Worm (Caenorhabditis elegans) whole organism, midembryonic: ENCODE measurements around the gene Y34B4A.10.

ENCODE experiments used
- T22C8.4 ChIP-seq: fragments of 200-800 bp; sonication (Bioruptor generic); IDR thresholded peaks from 2 replicates; pipeline ENCODE4 v1.3.6; 2022; ENCODE audit warnings: missing genetic modification characterization, missing compliant biosample characterization
- cog-1 ChIP-seq: sonication (generic microtip); optimal IDR thresholded peaks from 2 replicates; lab custom pipeline; 2016; ENCODE audit warnings: missing genetic modification characterization, missing compliant biosample characterization
- flt-1 ChIP-seq: fragments of 200-800 bp; sonication (Bioruptor generic); IDR thresholded peaks from 2 replicates; pipeline ENCODE4 v1.3.6; 2022; ENCODE audit warnings: missing genetic modification characterization, missing compliant biosample characterization
- klf-2 ChIP-seq: fragments of 200-800 bp; sonication (Bioruptor generic); conservative IDR thresholded peaks from 2 replicates; pipeline ENCODE4 v1.3.6; 2022; ENCODE audit warnings: missing genetic modification reagents, missing genetic modification characterization, missing compliant biosample characterization
- med-1 ChIP-seq: sonication (generic microtip); optimal IDR thresholded peaks from 2 replicates; lab custom pipeline; 2017; ENCODE audit warnings: missing genetic modification characterization, mild to moderate bottlenecking, missing compliant biosample characterization, antibody characterized with exemption, missing genetic modification reagents; ENCODE audit not compliant: insufficient read depth
- ref-1 ChIP-seq: fragments of 200-800 bp; sonication (Bioruptor generic); conservative IDR thresholded peaks from 2 replicates; pipeline ENCODE4 v1.3.6; 2022; ENCODE audit warnings: missing genetic modification reagents, missing genetic modification characterization, missing compliant biosample characterization
- tab-1 ChIP-seq: fragments of 200-800 bp; sonication (Bioruptor generic); IDR thresholded peaks from 2 replicates; pipeline ENCODE4 v1.3.6; 2022; ENCODE audit warnings: missing genetic modification characterization, missing compliant biosample characterization
- ztf-23 ChIP-seq: fragments of 200-800 bp; sonication (Bioruptor generic); IDR thresholded peaks from 2 replicates; pipeline ENCODE4 v1.3.6; 2022; ENCODE audit warnings: missing genetic modification reagents, missing genetic modification characterization, missing compliant biosample characterization
- ztf-29 ChIP-seq: fragments of 200-800 bp; sonication (Bioruptor generic); IDR thresholded peaks from 2 replicates; pipeline ENCODE4 v1.3.6; 2022; ENCODE audit warnings: missing genetic modification reagents, missing genetic modification characterization, missing compliant biosample characterization

Gene Y34B4A.10

ce11 chrX:5248754-5249153 lies 949 bp upstream of the Y34B4A.10 start:
- TF ChIP-seq ztf-29 (GFP tag; lab: Robert Waterston, UW) (no peak), T22C8.4 (GFP tag; lab: Robert Waterston, UW) (no peak), cog-1 (no peak)

DNA sequence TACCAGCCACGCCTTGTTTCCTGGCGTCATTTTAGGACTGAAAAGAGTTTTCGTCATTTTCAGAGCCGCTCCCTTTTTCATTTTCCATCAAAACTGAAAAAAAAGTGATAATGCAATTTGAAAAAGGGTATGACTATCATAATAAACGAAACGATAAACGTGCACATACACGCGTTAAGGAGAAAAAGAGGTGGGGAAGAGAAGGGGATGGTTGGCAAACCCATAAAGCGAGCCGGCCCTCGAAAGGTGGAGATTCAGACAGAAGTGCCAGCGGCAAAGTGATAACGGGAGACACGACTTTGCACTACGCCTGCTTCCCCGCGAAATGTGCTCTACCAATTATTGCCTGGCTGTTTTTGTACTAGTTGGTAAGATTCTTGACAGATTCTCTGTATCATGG lies 3.1 kb downstream of the Y34B4A.10 start, which contains the start of gene nspg-14:
TSS of gene nspg-14 (plus strand) at position 250 of the 400 bp plus-strand sequence.
- TF ChIP-seq ref-1 (no peak), med-1 (GFP tag; lab: Kevin White, UChicago) (no peak), ztf-23 (GFP tag; lab: Robert Waterston, UW) (no peak)

ce11 chrX:5254894-5255293 lies 5.2 kb downstream of the Y34B4A.10 start, which contains the start of gene nspg-13:
TSS of gene nspg-13 (plus strand) at chrX:5255194.
- TF ChIP-seq ztf-23 (GFP tag; lab: Robert Waterston, UW) (no peak), cog-1 (no peak), T22C8.4 (GFP tag; lab: Robert Waterston, UW) (no peak), ztf-29 (GFP tag; lab: Robert Waterston, UW) (no peak), tab-1 (GFP tag; lab: Robert Waterston, UW) (no peak), klf-2 (no peak), ref-1 (no peak)

DNA sequence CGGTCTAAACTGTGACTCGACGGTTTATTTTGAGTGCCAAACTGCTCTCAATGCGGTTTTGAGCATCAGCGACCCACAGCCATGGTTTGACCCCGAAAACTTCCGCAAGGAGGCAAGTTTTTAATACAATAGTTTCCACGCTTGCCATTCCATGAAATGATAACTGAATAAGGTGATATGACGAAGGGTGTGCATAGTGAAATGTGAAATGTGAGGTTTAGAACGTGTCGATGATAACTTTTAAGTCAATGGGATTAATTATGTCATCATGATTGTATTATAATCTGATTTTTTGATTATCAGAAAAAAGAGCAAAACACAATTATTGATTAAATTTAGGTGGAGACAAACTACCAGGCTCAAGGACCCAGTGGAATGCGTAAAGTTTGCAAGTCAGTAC lies 5.6 kb downstream of the Y34B4A.10 start:
- TF ChIP-seq cog-1 (no peak), ztf-29 (GFP tag; lab: Robert Waterston, UW) (no peak), flt-1 (no peak), ref-1 (no peak), med-1 (GFP tag; lab: Kevin White, UChicago) (no peak), klf-2 (no peak), T22C8.4 (GFP tag; lab: Robert Waterston, UW) (no peak), tab-1 (GFP tag; lab: Robert Waterston, UW) (no peak), ztf-23 (GFP tag; lab: Robert Waterston, UW) (no peak)

DNA sequence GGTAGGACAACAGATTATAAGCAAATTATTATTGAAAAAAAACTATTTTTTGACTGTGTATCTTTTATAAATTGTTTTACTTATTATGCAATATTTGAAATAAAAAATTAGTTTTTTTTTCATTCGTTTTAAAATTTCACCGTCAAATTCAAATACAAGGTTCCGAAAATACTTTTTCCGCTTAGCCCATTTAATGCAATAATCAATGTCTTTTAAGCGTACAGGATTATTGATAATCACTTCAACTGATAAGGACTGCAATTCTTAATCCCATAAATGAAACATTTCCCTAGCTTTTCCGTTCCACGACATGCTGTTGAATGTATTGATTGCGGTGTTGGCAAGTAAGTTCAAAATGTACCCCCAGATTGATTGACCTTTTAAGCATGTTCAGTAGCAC lies 7.3 kb downstream of the Y34B4A.10 start, which contains the start of gene nspg-12:
TSS of gene nspg-12 (plus strand) at position 301 of the 400 bp plus-strand sequence.
- TF ChIP-seq klf-2 = no peak
- no peak for TF ChIP-seq T22C8.4 (GFP tag; lab: Robert Waterston, UW)
- no peak for TF ChIP-seq flt-1
- no peak for TF ChIP-seq ztf-29 (GFP tag; lab: Robert Waterston, UW)
- TF ChIP-seq cog-1 = no peak
- no peak for TF ChIP-seq ztf-23 (GFP tag; lab: Robert Waterston, UW)
- no peak for TF ChIP-seq med-1 (GFP tag; lab: Kevin White, UChicago)
- TF ChIP-seq ref-1 = no peak
- no peak for TF ChIP-seq tab-1 (GFP tag; lab: Robert Waterston, UW)

- no peak for TF ChIP-seq T22C8.4 (GFP tag; lab: Robert Waterston, UW)
- TF ChIP-seq cog-1 = no peak
- no peak for TF ChIP-seq klf-2
- TF ChIP-seq ref-1 = no peak
These were observed 10.7 kb downstream of the Y34B4A.10 start for ce11 chrX:5260389-5260788.

ce11 chrX:5262033-5262432 lies 12.3 kb downstream of the Y34B4A.10 start:
- no peak for TF ChIP-seq flt-1
- TF ChIP-seq ref-1 = no peak
- TF ChIP-seq ztf-23 (GFP tag; lab: Robert Waterston, UW) = no peak
- TF ChIP-seq T22C8.4 (GFP tag; lab: Robert Waterston, UW) = no peak
- TF ChIP-seq tab-1 (GFP tag; lab: Robert Waterston, UW) = no peak
- no peak for TF ChIP-seq klf-2
- no peak for TF ChIP-seq cog-1
- no peak for TF ChIP-seq med-1 (GFP tag; lab: Kevin White, UChicago)
- no peak for TF ChIP-seq ztf-29 (GFP tag; lab: Robert Waterston, UW)

DNA sequence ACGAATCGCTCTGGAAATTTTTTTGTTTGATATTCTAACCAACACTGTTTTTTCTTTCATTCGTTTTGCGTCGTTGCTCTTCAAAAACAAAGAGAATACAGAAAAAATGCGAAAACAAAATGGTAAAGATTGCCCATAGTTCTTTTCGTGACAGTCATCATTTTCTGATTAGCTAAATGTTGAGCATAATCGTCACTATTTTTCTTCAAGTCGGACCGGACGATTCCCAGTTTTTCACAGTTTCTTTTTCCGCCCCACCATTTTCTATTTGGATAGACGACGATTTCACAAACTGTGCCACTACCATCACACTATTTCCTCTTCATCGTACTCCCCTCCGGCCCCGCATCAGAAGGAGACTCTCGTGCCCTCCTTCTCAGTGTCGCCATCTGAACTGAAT lies 13.9 kb downstream of the Y34B4A.10 start:
- TF ChIP-seq ref-1 (no peak), tab-1 (GFP tag; lab: Robert Waterston, UW) (no peak), ztf-23 (GFP tag; lab: Robert Waterston, UW) (no peak), T22C8.4 (GFP tag; lab: Robert Waterston, UW) (no peak), flt-1 (no peak), cog-1 (no peak), med-1 (GFP tag; lab: Kevin White, UChicago) (no peak), klf-2 (no peak), ztf-29 (GFP tag; lab: Robert Waterston, UW) (no peak)

- TF ChIP-seq tab-1 (GFP tag; lab: Robert Waterston, UW) (no peak), ref-1 (no peak), klf-2 (no peak), med-1 (GFP tag; lab: Kevin White, UChicago) (no peak), flt-1 (no peak), T22C8.4 (GFP tag; lab: Robert Waterston, UW) (no peak), ztf-23 (GFP tag; lab: Robert Waterston, UW) (no peak), ztf-29 (GFP tag; lab: Robert Waterston, UW) (no peak), cog-1 (no peak)
These were observed 14.3 kb downstream of the Y34B4A.10 start, which contains the start of gene Y34B4A.4 for ce11 chrX:5264026-5264425. TSS of gene Y34B4A.4 (plus strand) at chrX:5264326.

DNA sequence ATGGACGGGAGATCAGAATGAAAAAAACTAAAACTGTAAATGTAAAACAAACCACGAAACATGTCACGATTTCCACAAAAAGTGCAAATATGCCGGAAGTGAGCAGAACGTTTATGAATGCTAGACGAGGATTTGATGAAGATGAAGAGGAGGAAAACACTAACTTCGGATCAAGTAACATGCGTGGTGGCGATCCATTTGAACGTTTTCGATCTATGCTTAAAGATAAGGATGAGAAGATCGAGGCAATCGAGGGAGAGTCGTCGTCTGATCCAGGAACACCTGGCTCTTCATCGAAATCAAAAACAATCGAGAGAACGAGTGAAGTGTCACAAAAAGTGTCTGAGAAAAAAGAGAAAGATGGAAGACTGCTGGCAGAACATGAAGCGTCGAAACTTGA lies 15.7 kb downstream of the Y34B4A.10 start:
- TF ChIP-seq ztf-23 (GFP tag; lab: Robert Waterston, UW) (no peak), T22C8.4 (GFP tag; lab: Robert Waterston, UW) (no peak), flt-1 (no peak), ztf-29 (GFP tag; lab: Robert Waterston, UW) (no peak), cog-1 (no peak), klf-2 (no peak), tab-1 (GFP tag; lab: Robert Waterston, UW) (no peak), med-1 (GFP tag; lab: Kevin White, UChicago) (no peak), ref-1 (no peak)

DNA sequence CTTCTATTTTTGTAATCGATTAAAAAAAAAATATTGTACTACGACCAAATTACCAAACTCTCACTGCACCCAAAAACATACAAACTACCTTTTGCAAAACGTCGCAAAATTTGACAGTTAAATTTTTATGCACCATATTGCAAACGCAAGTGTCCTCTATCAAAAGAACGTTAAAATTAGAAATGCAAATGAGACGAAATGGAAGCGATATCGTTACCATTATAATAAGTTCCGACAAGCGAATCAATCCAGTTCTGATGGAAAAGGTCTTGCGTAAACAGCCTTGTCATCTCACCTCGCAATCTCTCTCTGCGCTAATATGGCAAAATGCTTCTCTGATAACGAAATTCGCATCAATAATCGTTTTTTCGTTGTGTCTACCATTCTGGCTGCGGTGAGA lies 18.4 kb downstream of the Y34B4A.10 start:
- TF ChIP-seq med-1 (GFP tag; lab: Kevin White, UChicago) (no peak), klf-2 (no peak), flt-1 (no peak), tab-1 (GFP tag; lab: Robert Waterston, UW) (no peak), ztf-29 (GFP tag; lab: Robert Waterston, UW) (no peak), T22C8.4 (GFP tag; lab: Robert Waterston, UW) (no peak), ref-1 (no peak), ztf-23 (GFP tag; lab: Robert Waterston, UW) (no peak), cog-1 (no peak)
